Worm (Caenorhabditis elegans) whole organism, midembryonic: ENCODE data around the gene lin-36.

ENCODE experiments used
- klf-2 ChIP-seq: fragments of 200-800 bp; sonication (Bioruptor generic); conservative IDR thresholded peaks from 2 replicates; pipeline ENCODE4 v1.3.6; 2022; ENCODE audit warnings: missing genetic modification reagents, missing genetic modification characterization, missing compliant biosample characterization
- med-1 ChIP-seq: sonication (generic microtip); optimal IDR thresholded peaks from 2 replicates; lab custom pipeline; 2017; ENCODE audit warnings: missing genetic modification characterization, mild to moderate bottlenecking, missing compliant biosample characterization, antibody characterized with exemption, missing genetic modification reagents; ENCODE audit not compliant: insufficient read depth
- ref-1 ChIP-seq: fragments of 200-800 bp; sonication (Bioruptor generic); conservative IDR thresholded peaks from 2 replicates; pipeline ENCODE4 v1.3.6; 2022; ENCODE audit warnings: missing genetic modification reagents, missing genetic modification characterization, missing compliant biosample characterization
- ztf-23 ChIP-seq: fragments of 200-800 bp; sonication (Bioruptor generic); IDR thresholded peaks from 2 replicates; pipeline ENCODE4 v1.3.6; 2022; ENCODE audit warnings: missing genetic modification reagents, missing genetic modification characterization, missing compliant biosample characterization
- ztf-29 ChIP-seq: fragments of 200-800 bp; sonication (Bioruptor generic); IDR thresholded peaks from 2 replicates; pipeline ENCODE4 v1.3.6; 2022; ENCODE audit warnings: missing genetic modification reagents, missing genetic modification characterization, missing compliant biosample characterization

DNA sequence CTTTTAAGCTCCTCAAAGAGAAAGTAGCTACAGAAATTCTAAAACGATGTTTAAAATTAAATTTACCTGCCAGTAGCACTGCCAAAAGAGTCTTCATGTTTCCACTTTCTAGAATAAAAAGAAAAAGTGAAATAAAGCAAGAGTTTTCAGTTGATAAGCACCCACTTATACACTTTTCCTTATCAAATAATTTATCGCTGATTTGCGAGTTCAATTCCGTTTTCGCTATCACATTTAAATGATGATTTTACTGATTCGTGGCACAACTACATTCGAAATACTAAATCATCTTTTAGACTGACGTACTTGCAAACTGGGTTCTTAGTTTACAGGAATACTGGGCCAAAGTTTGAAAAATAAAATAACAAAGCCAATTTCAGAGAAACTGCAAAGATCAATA is 30.3 kb upstream of the lin-36 start, which contains the start of gene K12H4.7:
- TF ChIP-seq ztf-29 (GFP tag; lab: Robert Waterston, UW) = no peak
- no peak for TF ChIP-seq ref-1 (GFP tag; lab: Robert Waterston, UW)
- no peak for TF ChIP-seq ztf-23 (GFP tag; lab: Robert Waterston, UW)
- TF ChIP-seq klf-2 = no peak
- no peak for TF ChIP-seq med-1 (GFP tag; lab: Kevin White, UChicago)
